Worm (Caenorhabditis elegans) whole organism, mixed stage, embryonic: ENCODE data around the gene T24E12.12.

Experiments used
- blmp-1 ChIP-seq: fragments of 150-350 bp; optimal IDR thresholded peaks from 2 replicates; lab custom pipeline; 2014; ENCODE audit warnings: missing biosample characterization, missing genetic modification characterization
- ces-1 ChIP-seq: fragments of 150-350 bp; optimal IDR thresholded peaks from 2 replicates; lab custom pipeline; 2014; ENCODE audit warnings: missing biosample characterization, missing genetic modification reagents, missing genetic modification characterization
- elt-1 ChIP-seq: sonication (generic microtip); optimal IDR thresholded peaks from 2 replicates; lab custom pipeline; 2017; ENCODE audit warnings: missing genetic modification characterization, mild to moderate bottlenecking, missing compliant biosample characterization, antibody characterized with exemption, moderate library complexity, borderline replicate concordance; ENCODE audit not compliant: insufficient read depth
- elt-3 ChIP-seq: fragments of 150-350 bp; optimal IDR thresholded peaks from 2 replicates; lab custom pipeline; 2014; ENCODE audit warnings: missing biosample characterization, missing genetic modification characterization
- lsy-2 ChIP-seq: fragments of 150-350 bp; optimal IDR thresholded peaks from 2 replicates; lab custom pipeline; 2014; ENCODE audit warnings: missing biosample characterization, missing genetic modification characterization
- nhr-12 ChIP-seq: fragments of 150-350 bp; optimal IDR thresholded peaks from 2 replicates; lab custom pipeline; 2014; ENCODE audit warnings: missing biosample characterization, missing genetic modification characterization
- nhr-237 ChIP-seq: fragments of 150-350 bp; optimal IDR thresholded peaks from 2 replicates; lab custom pipeline; 2014; ENCODE audit warnings: missing biosample characterization, missing genetic modification characterization
- nhr-76 ChIP-seq: sonication (generic microtip); optimal IDR thresholded peaks from 2 replicates; lab custom pipeline; 2017; ENCODE audit warnings: missing biosample characterization, missing genetic modification characterization
- pha-4 ChIP-seq: fragments of 150-350 bp; optimal IDR thresholded peaks from 2 replicates; lab custom pipeline; 2018; ENCODE audit warnings: missing biosample characterization, missing genetic modification reagents, missing genetic modification characterization
- snpc-4 ChIP-seq: fragments of 150-350 bp; optimal IDR thresholded peaks from 2 replicates; lab custom pipeline; 2014; ENCODE audit warnings: missing biosample characterization, missing genetic modification characterization
- tbx-8 ChIP-seq: fragments of 200-800 bp; sonication (Bioruptor generic); optimal IDR thresholded peaks from 2 replicates; lab custom pipeline; 2018; ENCODE audit warnings: mild to moderate bottlenecking, missing genetic modification characterization, moderate library complexity, missing compliant biosample characterization
- unc-62 ChIP-seq: fragments of 150-350 bp; optimal IDR thresholded peaks from 2 replicates; lab custom pipeline; 2014; ENCODE audit warnings: missing biosample characterization, missing genetic modification reagents, missing genetic modification characterization

- TF ChIP-seq lsy-2 (tag; lab: Kevin White, UChicago) (no peak), unc-62 (GFP tag; lab: Kevin White, UChicago) (no peak), elt-3 (tag; lab: Kevin White, UChicago) (no peak), nhr-76 (tag; lab: Kevin White, UChicago) (no peak), ces-1 (no peak), snpc-4 (no peak), nhr-237 (tag; lab: Kevin White, UChicago) (no peak), pha-4 (no peak), nhr-12 (tag; lab: Kevin White, UChicago) (no peak), elt-1 (tag; lab: Kevin White, UChicago) (no peak), tbx-8 (GFP tag; lab: Kevin White, UChicago) (no peak), blmp-1 (tag; lab: Kevin White, UChicago) (no peak)
These were observed 31.1 kb upstream of the T24E12.12 start, which contains the start of gene C46E10.8 for ce11 chrII:3727996-3728395.
